Worm (Caenorhabditis elegans) whole organism, late embryonic: ENCODE results near the gene F41D9.2.

Experiments used
- C08G9.2 ChIP-seq: sonication (generic microtip); optimal IDR thresholded peaks from 2 replicates; lab custom pipeline; 2016; ENCODE audit warnings: mild to moderate bottlenecking, missing genetic modification characterization, moderate library complexity, missing compliant biosample characterization
- C38D4.7 ChIP-seq: fragments of 200-800 bp; sonication (Bioruptor generic); optimal IDR thresholded peaks from 2 replicates; lab custom pipeline; 2018; ENCODE audit warnings: mild to moderate bottlenecking, missing genetic modification characterization, moderate library complexity, missing compliant biosample characterization
- F13H6.1 ChIP-seq: sonication (generic microtip); optimal IDR thresholded peaks from 2 replicates; lab custom pipeline; 2016; ENCODE audit warnings: missing genetic modification characterization, missing compliant biosample characterization
- K02D7.2 ChIP-seq: sonication (generic microtip); optimal IDR thresholded peaks from 2 replicates; lab custom pipeline; 2017; ENCODE audit warnings: mild to moderate bottlenecking, missing genetic modification characterization, missing compliant biosample characterization
- K09A11.1 ChIP-seq: sonication (generic microtip); optimal IDR thresholded peaks from 2 replicates; lab custom pipeline; 2017; ENCODE audit warnings: antibody characterized with exemption, mild to moderate bottlenecking, missing genetic modification characterization, missing compliant biosample characterization; ENCODE audit not compliant: insufficient read depth
- T23F11.4 ChIP-seq: fragments of 200-800 bp; sonication (Bioruptor generic); optimal IDR thresholded peaks from 2 replicates; lab custom pipeline; 2018; ENCODE audit warnings: mild to moderate bottlenecking, missing genetic modification characterization, missing compliant biosample characterization
- Y22D7AL.16 ChIP-seq: sonication (generic microtip); optimal IDR thresholded peaks from 2 replicates; lab custom pipeline; 2016; ENCODE audit warnings: missing genetic modification characterization, missing compliant biosample characterization
- ama-1 ChIP-seq: fragments of 150-350 bp; optimal IDR thresholded peaks from 2 replicates; lab custom pipeline; 2014
- ceh-14 ChIP-seq: sonication (generic microtip); optimal IDR thresholded peaks from 2 replicates; lab custom pipeline; 2016; ENCODE audit warnings: missing genotype, missing genetic modification characterization, missing compliant biosample characterization
- ceh-18 ChIP-seq: sonication (generic microtip); optimal IDR thresholded peaks from 2 replicates; lab custom pipeline; 2016; ENCODE audit warnings: missing genetic modification characterization, missing compliant biosample characterization
- ceh-19 ChIP-seq: fragments of 200-800 bp; sonication (Bioruptor generic); optimal IDR thresholded peaks from 2 replicates; lab custom pipeline; 2018; ENCODE audit warnings: mild to moderate bottlenecking, missing genetic modification characterization, missing compliant biosample characterization
- ceh-2 ChIP-seq: sonication (generic microtip); optimal IDR thresholded peaks from 2 replicates; lab custom pipeline; 2016; ENCODE audit warnings: missing genotype, missing genetic modification characterization, missing compliant biosample characterization
- ceh-30 ChIP-seq: fragments of 150-350 bp; optimal IDR thresholded peaks from 2 replicates; lab custom pipeline; 2014; ENCODE audit warnings: missing biosample characterization, missing genetic modification characterization
- ceh-31 ChIP-seq: sonication (generic microtip); optimal IDR thresholded peaks from 2 replicates; lab custom pipeline; 2016; ENCODE audit warnings: missing genetic modification characterization, missing compliant biosample characterization
- ceh-34 ChIP-seq: sonication (generic microtip); optimal IDR thresholded peaks from 2 replicates; lab custom pipeline; 2016; ENCODE audit warnings: mild to moderate bottlenecking, missing genetic modification characterization, missing compliant biosample characterization
- ceh-9 ChIP-seq: sonication (generic microtip); optimal IDR thresholded peaks from 2 replicates; lab custom pipeline; 2016; ENCODE audit warnings: mild to moderate bottlenecking, missing genetic modification characterization, inconsistent platforms, missing compliant biosample characterization
- che-1 ChIP-seq: sonication (generic microtip); optimal IDR thresholded peaks from 2 replicates; lab custom pipeline; 2016; ENCODE audit warnings: mild to moderate bottlenecking, missing genetic modification characterization, missing compliant biosample characterization
- dmd-4 ChIP-seq: sonication (generic microtip); optimal IDR thresholded peaks from 2 replicates; lab custom pipeline; 2016; ENCODE audit warnings: borderline replicate concordance, missing genetic modification characterization, missing compliant biosample characterization
- dve-1 ChIP-seq: sonication (generic microtip); optimal IDR thresholded peaks from 2 replicates; lab custom pipeline; 2017; ENCODE audit warnings: antibody characterized with exemption, mild to moderate bottlenecking, missing genetic modification characterization, missing compliant biosample characterization
- elt-2 ChIP-seq: sonication (generic microtip); optimal IDR thresholded peaks from 2 replicates; lab custom pipeline; 2016; ENCODE audit warnings: missing genetic modification reagents, missing genetic modification characterization, missing compliant biosample characterization
- elt-4 ChIP-seq: sonication (generic microtip); optimal IDR thresholded peaks from 2 replicates; lab custom pipeline; 2016; ENCODE audit warnings: missing genetic modification characterization, missing compliant biosample characterization
- ets-4 ChIP-seq: sonication (generic microtip); optimal IDR thresholded peaks from 2 replicates; lab custom pipeline; 2016; ENCODE audit warnings: missing genetic modification characterization, missing compliant biosample characterization
- eyg-1 ChIP-seq: sonication (generic microtip); optimal IDR thresholded peaks from 2 replicates; lab custom pipeline; 2016; ENCODE audit warnings: missing genotype, missing genetic modification characterization, missing compliant biosample characterization
- fkh-10 ChIP-seq: fragments of 150-350 bp; optimal IDR thresholded peaks from 2 replicates; lab custom pipeline; 2014; ENCODE audit warnings: missing biosample characterization, missing genetic modification reagents, missing genetic modification characterization
- gmeb-2 ChIP-seq: sonication (generic microtip); optimal IDR thresholded peaks from 2 replicates; lab custom pipeline; 2016; ENCODE audit warnings: missing genetic modification characterization, inconsistent platforms, missing compliant biosample characterization
- hlh-13 ChIP-seq: fragments of 200-800 bp; sonication (Bioruptor generic); optimal IDR thresholded peaks from 2 replicates; lab custom pipeline; 2018; ENCODE audit warnings: mild to moderate bottlenecking, missing genetic modification characterization, missing compliant biosample characterization
- hlh-15 ChIP-seq: sonication (generic microtip); optimal IDR thresholded peaks from 2 replicates; lab custom pipeline; 2016; ENCODE audit warnings: missing genetic modification characterization, missing compliant biosample characterization
- hlh-6 ChIP-seq: sonication (generic microtip); optimal IDR thresholded peaks from 2 replicates; lab custom pipeline; 2016; ENCODE audit warnings: missing genotype, missing genetic modification characterization, missing compliant biosample characterization
- lin-11 ChIP-seq: fragments of 200-800 bp; sonication (Bioruptor generic); optimal IDR thresholded peaks from 2 replicates; lab custom pipeline; 2018; ENCODE audit warnings: mild to moderate bottlenecking, missing genetic modification characterization, missing compliant biosample characterization
- mec-3 ChIP-seq: sonication (generic microtip); optimal IDR thresholded peaks from 2 replicates; lab custom pipeline; 2016; ENCODE audit warnings: borderline replicate concordance, missing genetic modification characterization, missing compliant biosample characterization
- nfya-1 ChIP-seq: sonication (generic microtip); optimal IDR thresholded peaks from 2 replicates; lab custom pipeline; 2017; ENCODE audit warnings: missing genetic modification characterization, mild to moderate bottlenecking, missing compliant biosample characterization, antibody characterized with exemption, moderate library complexity
- nhr-11 ChIP-seq: fragments of 150-350 bp; optimal IDR thresholded peaks from 2 replicates; lab custom pipeline; 2014; ENCODE audit warnings: missing biosample characterization, missing genetic modification characterization
- nhr-232 ChIP-seq: sonication (generic microtip); optimal IDR thresholded peaks from 2 replicates; lab custom pipeline; 2016; ENCODE audit warnings: missing genetic modification characterization, missing compliant biosample characterization
- odd-2 ChIP-seq: sonication (generic microtip); optimal IDR thresholded peaks from 2 replicates; lab custom pipeline; 2017; ENCODE audit warnings: antibody characterized with exemption, mild to moderate bottlenecking, missing genetic modification characterization, missing compliant biosample characterization
- pax-1 ChIP-seq: fragments of 150-350 bp; optimal IDR thresholded peaks from 2 replicates; lab custom pipeline; 2014; ENCODE audit warnings: missing biosample characterization, missing genetic modification characterization
- pha-2 ChIP-seq: sonication (generic microtip); optimal IDR thresholded peaks from 2 replicates; lab custom pipeline; 2017; ENCODE audit warnings: mild to moderate bottlenecking, missing genetic modification characterization, missing compliant biosample characterization
- pha-4 ChIP-seq: fragments of 150-350 bp; optimal IDR thresholded peaks from 2 replicates; lab custom pipeline; 2018; ENCODE audit warnings: missing biosample characterization, missing genetic modification reagents, missing genetic modification characterization
- pqm-1 ChIP-seq: sonication (generic microtip); optimal IDR thresholded peaks from 2 replicates; lab custom pipeline; 2016; ENCODE audit warnings: missing genetic modification characterization, missing compliant biosample characterization
- pros-1 ChIP-seq: fragments of 150-350 bp; optimal IDR thresholded peaks from 2 replicates; lab custom pipeline; 2014; ENCODE audit warnings: missing biosample characterization, missing genetic modification reagents, missing genetic modification characterization
- ref-2 ChIP-seq: sonication (generic microtip); optimal IDR thresholded peaks from 2 replicates; lab custom pipeline; 2016; ENCODE audit warnings: missing genetic modification characterization, missing compliant biosample characterization
- sdc-2 ChIP-seq: sonication (generic microtip); optimal IDR thresholded peaks from 2 replicates; lab custom pipeline; 2016; ENCODE audit warnings: missing genotype, missing genetic modification characterization, missing compliant biosample characterization
- tbx-2 ChIP-seq: sonication (generic microtip); optimal IDR thresholded peaks from 2 replicates; lab custom pipeline; 2016; ENCODE audit warnings: missing genetic modification characterization, missing compliant biosample characterization
- ttx-3 ChIP-seq: sonication (generic microtip); optimal IDR thresholded peaks from 2 replicates; lab custom pipeline; 2016; ENCODE audit warnings: missing genetic modification reagents, missing genetic modification characterization, missing compliant biosample characterization
- unc-3 ChIP-seq, 2 experiments: fragments of 200-800 bp in 1 of 2; sonication (Bioruptor generic) in 1 of 2; sonication (generic microtip) in 1 of 2; conservative IDR thresholded peaks in 1 of 2; optimal IDR thresholded peaks in 1 of 2; 2 replicates each; pipeline versions ENCODE4 v1.3.6 to Lab custom; 2016 to 2022; ENCODE audit warnings: missing compliant biosample characterization in 2 of 2, missing genetic modification characterization in 2 of 2, missing genetic modification reagents in 1 of 2
- unc-42 ChIP-seq: sonication (generic microtip); optimal IDR thresholded peaks from 2 replicates; lab custom pipeline; 2016; ENCODE audit warnings: missing genotype, missing genetic modification characterization, missing compliant biosample characterization
- zip-5 ChIP-seq: sonication (generic microtip); optimal IDR thresholded peaks from 2 replicates; lab custom pipeline; 2016; ENCODE audit warnings: missing genetic modification characterization, missing compliant biosample characterization

F41D9.2 gene

ce11 chrX:8381651-8382050 is 3.1 kb downstream of the F41D9.2 start:
- no peak for TF ChIP-seq F13H6.1 (tag; lab: Kevin White, UChicago)
- no peak for TF ChIP-seq ets-4
- no peak for TF ChIP-seq nhr-11 (tag; lab: Kevin White, UChicago)
- no peak for TF ChIP-seq ceh-30
- no peak for TF ChIP-seq zip-5
- TF ChIP-seq ama-1 (lab: Kevin White, UChicago), result no peak
- no peak for TF ChIP-seq lin-11 (tag; lab: Kevin White, UChicago)
- no peak for TF ChIP-seq odd-2
- TF ChIP-seq ceh-31 (tag; lab: Kevin White, UChicago), result no peak
- no peak for TF ChIP-seq K02D7.2 (tag; lab: Kevin White, UChicago)
- TF ChIP-seq nhr-232 (tag; lab: Kevin White, UChicago), result no peak
- no peak for TF ChIP-seq fkh-10 (GFP tag; lab: Kevin White, UChicago)
- no peak for TF ChIP-seq eyg-1 (tag; lab: Kevin White, UChicago)
- TF ChIP-seq T23F11.4, result no peak
- no peak for TF ChIP-seq pha-4
- TF ChIP-seq mec-3 (tag; lab: Kevin White, UChicago), result no peak
- TF ChIP-seq ceh-14, result no peak
- no peak for TF ChIP-seq Y22D7AL.16 (tag; lab: Kevin White, UChicago)

DNA sequence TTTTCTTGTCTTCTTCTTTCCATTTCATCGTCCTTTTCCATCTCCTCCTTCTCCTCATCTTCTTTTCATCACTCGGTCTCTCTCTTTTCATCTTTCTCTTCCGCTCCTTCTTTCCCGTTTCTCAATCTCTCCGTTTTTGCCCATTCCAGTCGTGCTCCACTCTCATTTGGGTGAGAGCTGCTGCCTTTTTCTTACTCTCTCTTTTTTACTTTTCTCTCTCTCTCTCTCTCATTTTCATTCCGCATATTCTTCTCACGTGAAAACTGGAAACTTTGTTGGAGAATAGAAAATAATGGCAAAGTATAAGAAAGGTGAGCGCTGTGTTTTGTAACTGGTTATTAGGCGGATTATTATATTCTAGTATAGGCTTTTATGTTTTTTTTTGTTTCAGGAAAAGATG is 6.4 kb downstream of the F41D9.2 start, which contains the start of gene tbc-18:
TSS of gene tbc-18 (plus strand) at position 246 of the 400 bp plus-strand sequence.
- TF ChIP-seq tbx-2 (tag; lab: Kevin White, UChicago), result peak; percentile 37
- no peak for TF ChIP-seq hlh-15 (tag; lab: Kevin White, UChicago)
- no peak for TF ChIP-seq odd-2
- TF ChIP-seq elt-4 (tag; lab: Kevin White, UChicago), result no peak
- peak; percentile 58 for TF ChIP-seq nfya-1 (tag; lab: Kevin White, UChicago)
- TF ChIP-seq ceh-30, result no peak
- TF ChIP-seq dve-1 (tag; lab: Kevin White, UChicago), result no peak
- TF ChIP-seq eyg-1 (tag; lab: Kevin White, UChicago), result no peak
- TF ChIP-seq ceh-31 (tag; lab: Kevin White, UChicago), result peak; percentile 66
- peak; percentile 41 for TF ChIP-seq ceh-18 (tag; lab: Kevin White, UChicago)
- TF ChIP-seq unc-42, result peak; percentile 73
- TF ChIP-seq pha-2 (tag; lab: Kevin White, UChicago), result no peak

- TF ChIP-seq gmeb-2 (tag; lab: Kevin White, UChicago), result no peak
- TF ChIP-seq elt-2 (tag; lab: Kevin White, UChicago), result no peak
- no peak for TF ChIP-seq che-1 (tag; lab: Kevin White, UChicago)
- TF ChIP-seq sdc-2, result no peak
- TF ChIP-seq dmd-4 (tag; lab: Kevin White, UChicago), result no peak
- TF ChIP-seq ceh-19 (GFP tag; lab: Kevin White, UChicago), result no peak
- no peak for TF ChIP-seq F13H6.1 (tag; lab: Kevin White, UChicago)
- TF ChIP-seq C38D4.7 (GFP tag; lab: Kevin White, UChicago), result no peak
- no peak for TF ChIP-seq ceh-2
- no peak for TF ChIP-seq hlh-13 (GFP tag; lab: Kevin White, UChicago)
- TF ChIP-seq ref-2 (tag; lab: Kevin White, UChicago), result no peak
- no peak for TF ChIP-seq lin-11 (tag; lab: Kevin White, UChicago)
- no peak for TF ChIP-seq C08G9.2 (tag; lab: Kevin White, UChicago)
- no peak for TF ChIP-seq ceh-14
- TF ChIP-seq pha-2 (tag; lab: Kevin White, UChicago), result no peak
- no peak for TF ChIP-seq K09A11.1 (tag; lab: Kevin White, UChicago)
Observed at ce11 chrX:8371906-8372305, 12.8 kb downstream of the F41D9.2 start, which contains the start of gene nep-15. Gene nep-15 (plus strand): TSS chrX:8372206.

DNA sequence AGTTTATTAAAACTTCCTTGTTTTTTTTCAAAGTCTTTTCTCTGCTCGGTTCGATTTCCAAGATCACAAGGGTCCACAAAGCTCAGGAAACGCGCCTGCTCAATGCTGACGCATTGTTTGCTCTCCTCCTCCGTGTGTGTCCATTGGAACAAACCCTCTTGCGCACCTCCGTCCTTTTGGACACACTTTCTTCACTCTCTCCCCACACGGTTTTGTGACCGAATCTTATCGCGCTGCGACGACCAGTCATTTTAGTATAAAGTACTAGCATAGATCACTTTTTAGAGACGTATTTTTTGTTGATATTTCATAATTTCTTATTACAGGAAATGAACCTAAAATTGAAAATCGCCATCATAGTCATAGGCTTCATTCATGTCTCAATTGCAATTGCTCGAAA is 16.5 kb downstream of the F41D9.2 start:
- TF ChIP-seq ceh-9 (tag; lab: Kevin White, UChicago), result no peak
- peak; percentile 59 for TF ChIP-seq ref-2 (tag; lab: Kevin White, UChicago)
- TF ChIP-seq Y22D7AL.16 (tag; lab: Kevin White, UChicago), result no peak
- no peak for TF ChIP-seq hlh-6 (tag; lab: Kevin White, UChicago)
- TF ChIP-seq pax-1, result no peak
- no peak for TF ChIP-seq pros-1 (tag; lab: Kevin White, UChicago)
- peak; percentile 3 for TF ChIP-seq ceh-18 (tag; lab: Kevin White, UChicago)
- TF ChIP-seq fkh-10 (GFP tag; lab: Kevin White, UChicago), result no peak
- TF ChIP-seq ttx-3 (tag; lab: Kevin White, UChicago), result peak; percentile 7
- TF ChIP-seq C08G9.2 (tag; lab: Kevin White, UChicago), result no peak
- peak; percentile 21 for TF ChIP-seq ceh-34 (tag; lab: Kevin White, UChicago)
- TF ChIP-seq tbx-2 (tag; lab: Kevin White, UChicago), result peak; percentile 75
- no peak for TF ChIP-seq ceh-19 (GFP tag; lab: Kevin White, UChicago)
- TF ChIP-seq pha-4, result no peak
- no peak for TF ChIP-seq pqm-1 (tag; lab: Kevin White, UChicago)
- TF ChIP-seq ets-4, result no peak
- no peak; the same call in 1 of the 2 replicates for TF ChIP-seq unc-3 (GFP tag; conservative IDR thresholded peaks at IDR 0.05; lab: Robert Waterston, UW)
- no peak for TF ChIP-seq unc-3 (tag; optimal IDR thresholded peaks at IDR 0.05; lab: Kevin White, UChicago)
